Fruit fly (Drosophila melanogaster) whole organism, embryonic: ENCODE results near the gene VGlut.

Experiments used
- Atf3 ChIP-seq: fragments of 200-800 bp; sonication (Bioruptor generic); optimal IDR thresholded peaks from 3 replicates; lab custom pipeline; 2016; ENCODE audit warnings: missing biosample characterization, missing genetic modification characterization
- B-H2 ChIP-seq: fragments of 200-800 bp; sonication (Bioruptor generic); optimal IDR thresholded peaks from 2 replicates; lab custom pipeline; 2018; ENCODE audit warnings: missing biosample characterization, mild to moderate bottlenecking, missing genetic modification characterization
- Bdp1 ChIP-seq: fragments of 200-800 bp; sonication (Bioruptor generic); optimal IDR thresholded peaks from 3 replicates; lab custom pipeline; 2016; ENCODE audit warnings: missing biosample characterization, missing genetic modification characterization
- Blimp-1 ChIP-seq: fragments of 200-800 bp; sonication (Bioruptor generic); optimal IDR thresholded peaks from 3 replicates; lab custom pipeline; 2018; ENCODE audit warnings: missing biosample characterization, missing genetic modification characterization, mild to moderate bottlenecking, moderate library complexity, missing genetic modification reagents
- CG10366 ChIP-seq: fragments of 200-800 bp; sonication (Bioruptor generic); IDR thresholded peaks from 2 replicates; pipeline ENCODE4 v1.3.6; 2022; ENCODE audit warnings: missing biosample characterization, missing genetic modification characterization
- CG11093 ChIP-seq: fragments of 200-800 bp; sonication (Bioruptor generic); IDR thresholded peaks from 3 replicates; pipeline ENCODE4 v1.3.6; 2022; ENCODE audit warnings: missing biosample characterization, missing genetic modification characterization
- CG13775 ChIP-seq: fragments of 200-800 bp; sonication (Bioruptor generic); optimal IDR thresholded peaks from 3 replicates; lab custom pipeline; 2017; ENCODE audit warnings: missing biosample characterization, mild to moderate bottlenecking, missing genetic modification characterization
- CG17186 ChIP-seq: fragments of 200-800 bp; sonication (Bioruptor generic); optimal IDR thresholded peaks from 3 replicates; lab custom pipeline; 2017; ENCODE audit warnings: missing biosample characterization, missing genetic modification reagents, missing genetic modification characterization
- CG18262 ChIP-seq: fragments of 200-800 bp; optimal IDR thresholded peaks from 3 replicates; lab custom pipeline; 2019; ENCODE audit warnings: missing biosample characterization, mild to moderate bottlenecking, missing genetic modification characterization, moderate library complexity
- CG34376 ChIP-seq: fragments of 200-800 bp; sonication (Bioruptor generic); optimal IDR thresholded peaks from 2 replicates; lab custom pipeline; 2018; ENCODE audit warnings: missing biosample characterization, mild to moderate bottlenecking, missing genetic modification characterization
- CG6813 ChIP-seq: fragments of 200-800 bp; sonication (Bioruptor generic); optimal IDR thresholded peaks from 2 replicates; lab custom pipeline; 2017; ENCODE audit warnings: missing biosample characterization, missing genetic modification characterization, mild to moderate bottlenecking, moderate library complexity, missing genetic modification reagents
- CG7987 ChIP-seq: fragments of 200-800 bp; sonication (Bioruptor generic); optimal IDR thresholded peaks from 2 replicates; lab custom pipeline; 2018; ENCODE audit warnings: missing biosample characterization, mild to moderate bottlenecking, missing genetic modification characterization, moderate library complexity
- CG8089 ChIP-seq: fragments of 200-800 bp; sonication (Bioruptor generic); optimal IDR thresholded peaks from 3 replicates; lab custom pipeline; 2016; ENCODE audit warnings: missing biosample characterization, missing genetic modification characterization
- CTCF ChIP-seq: fragments of 200-800 bp; sonication (Bioruptor generic); optimal IDR thresholded peaks from 2 replicates; lab custom pipeline; 2017; ENCODE audit warnings: missing biosample characterization, mild to moderate bottlenecking, missing genetic modification characterization, moderate library complexity
- Drgx ChIP-seq: fragments of 200-800 bp; sonication (Bioruptor generic); IDR thresholded peaks from 2 replicates; pipeline ENCODE4 v1.3.6; 2022; ENCODE audit warnings: missing biosample characterization, missing genetic modification characterization
- Hsf ChIP-seq: fragments of 200-800 bp; sonication (Bioruptor generic); optimal IDR thresholded peaks from 3 replicates; lab custom pipeline; 2016; ENCODE audit warnings: missing biosample characterization, missing genetic modification characterization
- Jarid2 ChIP-seq: fragments of 200-800 bp; sonication (Bioruptor generic); optimal IDR thresholded peaks from 3 replicates; lab custom pipeline; 2017; ENCODE audit warnings: mild to moderate bottlenecking, missing biosample characterization, missing genetic modification reagents, missing genetic modification characterization
- Mad ChIP-seq: fragments of 200-800 bp; sonication (Bioruptor generic); optimal IDR thresholded peaks from 2 replicates; lab custom pipeline; 2016; ENCODE audit warnings: missing biosample characterization, missing genetic modification characterization
- Neu2 ChIP-seq: fragments of 200-800 bp; sonication (Bioruptor generic); optimal IDR thresholded peaks from 3 replicates; lab custom pipeline; 2016; ENCODE audit warnings: missing biosample characterization, missing genetic modification characterization, borderline replicate concordance
- Rx ChIP-seq: fragments of 200-800 bp; sonication (Bioruptor generic); IDR thresholded peaks from 2 replicates; pipeline ENCODE4 v1.3.6; 2022; ENCODE audit warnings: missing biosample characterization, missing genetic modification characterization
- Sox100B ChIP-seq: fragments of 200-800 bp; sonication (Bioruptor generic); optimal IDR thresholded peaks from 3 replicates; lab custom pipeline; 2018; ENCODE audit warnings: missing biosample characterization, mild to moderate bottlenecking, missing genetic modification characterization
- Sry-δ ChIP-seq: fragments of 200-800 bp; sonication (Bioruptor generic); optimal IDR thresholded peaks from 2 replicates; lab custom pipeline; 2016; ENCODE audit warnings: missing biosample characterization, missing genetic modification characterization
- Usf ChIP-seq: fragments of 200-800 bp; sonication (Bioruptor generic); optimal IDR thresholded peaks from 2 replicates; lab custom pipeline; 2017; ENCODE audit warnings: missing genotype, missing biosample characterization, missing genetic modification characterization
- Xrp1 ChIP-seq: fragments of 200-800 bp; sonication (Bioruptor generic); IDR thresholded peaks from 2 replicates; pipeline ENCODE4 v1.3.6; 2022; ENCODE audit warnings: missing biosample characterization, missing genetic modification characterization
- ap ChIP-seq: fragments of 200-800 bp; sonication (Bioruptor generic); IDR thresholded peaks from 2 replicates; pipeline ENCODE4 v1.3.6; 2022; ENCODE audit warnings: missing biosample characterization, missing genetic modification characterization
- chinmo ChIP-seq: fragments of 200-800 bp; sonication (Bioruptor generic); IDR thresholded peaks from 4 replicates; pipeline ENCODE4 v1.3.6; 2022; ENCODE audit warnings: missing biosample characterization, missing genetic modification characterization; ENCODE audit not compliant: partially characterized antibody
- crc ChIP-seq: fragments of 200-800 bp; sonication (Bioruptor generic); optimal IDR thresholded peaks from 2 replicates; lab custom pipeline; 2016; ENCODE audit warnings: missing biosample characterization, missing genetic modification characterization
- en ChIP-seq: fragments of 200-800 bp; sonication (Bioruptor generic); optimal IDR thresholded peaks from 2 replicates; lab custom pipeline; 2016; ENCODE audit warnings: missing biosample characterization, missing genetic modification characterization
- exex ChIP-seq: fragments of 200-800 bp; sonication (Bioruptor generic); optimal IDR thresholded peaks from 4 replicates; lab custom pipeline; 2018; ENCODE audit warnings: missing biosample characterization, mild to moderate bottlenecking, missing genetic modification characterization, moderate library complexity
- gcm ChIP-seq: fragments of 200-800 bp; sonication (Bioruptor generic); optimal IDR thresholded peaks from 2 replicates; lab custom pipeline; 2019; ENCODE audit warnings: missing biosample characterization, mild to moderate bottlenecking, missing genetic modification characterization, moderate library complexity
- gsb-n ChIP-seq: fragments of 200-800 bp; sonication (Bioruptor generic); optimal IDR thresholded peaks from 3 replicates; lab custom pipeline; 2018; ENCODE audit warnings: missing biosample characterization, mild to moderate bottlenecking, missing genetic modification characterization
- klu ChIP-seq: fragments of 200-800 bp; sonication (Bioruptor generic); IDR thresholded peaks from 2 replicates; pipeline ENCODE4 v1.3.6; 2022; ENCODE audit warnings: missing biosample characterization, missing genetic modification characterization
- kni ChIP-seq: fragments of 200-800 bp; sonication (Bioruptor generic); optimal IDR thresholded peaks from 3 replicates; lab custom pipeline; 2017; ENCODE audit warnings: mild to moderate bottlenecking, missing biosample characterization, missing genetic modification reagents, missing genetic modification characterization
- nerfin-1 ChIP-seq: fragments of 200-800 bp; sonication (Bioruptor generic); optimal IDR thresholded peaks from 3 replicates; lab custom pipeline; 2019; ENCODE audit warnings: missing biosample characterization, mild to moderate bottlenecking, missing genetic modification characterization, moderate library complexity
- odd ChIP-seq: fragments of 200-800 bp; sonication (Bioruptor generic); optimal IDR thresholded peaks from 2 replicates; lab custom pipeline; 2017; ENCODE audit warnings: missing biosample characterization, mild to moderate bottlenecking, missing genetic modification characterization
- peb ChIP-seq: fragments of 200-800 bp; sonication (Bioruptor generic); IDR thresholded peaks from 2 replicates; pipeline ENCODE4 v1.3.6; 2022; ENCODE audit warnings: missing biosample characterization, missing genetic modification characterization
- pho ChIP-seq: fragments of 200-800 bp; sonication (Bioruptor generic); optimal IDR thresholded peaks from 2 replicates; lab custom pipeline; 2016; ENCODE audit warnings: missing biosample characterization, missing genetic modification characterization
- pita ChIP-seq: fragments of 200-800 bp; sonication (Bioruptor generic); optimal IDR thresholded peaks from 2 replicates; lab custom pipeline; 2017; ENCODE audit warnings: missing biosample characterization, mild to moderate bottlenecking, missing genetic modification characterization
- pnt ChIP-seq: fragments of 200-800 bp; sonication (Bioruptor generic); optimal IDR thresholded peaks from 3 replicates; lab custom pipeline; 2016; ENCODE audit warnings: missing biosample characterization, missing genetic modification characterization
- sc ChIP-seq, 3 experiments: fragments of >200 bp in 2 of 3; fragments of 200-800 bp in 1 of 3; sonication (Bioruptor generic) in 1 of 3; optimal IDR thresholded peaks; 2 replicates in 2 of 3; 3 replicates in 1 of 3; lab custom pipeline; 2017; ENCODE audit warnings: mild to moderate bottlenecking in 1 of 3, missing biosample characterization in 1 of 3, missing genetic modification characterization in 1 of 3, missing genetic modification reagents in 1 of 3
- slbo ChIP-seq: fragments of 200-800 bp; sonication (Bioruptor generic); IDR thresholded peaks from 2 replicates; pipeline ENCODE4 v1.3.6; 2022; ENCODE audit warnings: missing biosample characterization, missing genetic modification characterization
- sob ChIP-seq: fragments of 200-800 bp; sonication (Bioruptor generic); IDR thresholded peaks from 2 replicates; pipeline ENCODE4 v1.3.6; 2022; ENCODE audit warnings: missing biosample characterization, missing genetic modification characterization
- sr ChIP-seq: fragments of 200-800 bp; sonication (Bioruptor generic); IDR thresholded peaks from 3 replicates; pipeline ENCODE4 v1.3.6; 2022; ENCODE audit warnings: missing biosample characterization, missing genetic modification characterization
- stc ChIP-seq: fragments of 200-800 bp; sonication (Bioruptor generic); IDR thresholded peaks from 2 replicates; pipeline ENCODE4 v1.3.6; 2022; ENCODE audit warnings: missing biosample characterization, missing genetic modification characterization
- unc-4 ChIP-seq: fragments of 200-800 bp; sonication (Bioruptor generic); IDR thresholded peaks from 2 replicates; pipeline ENCODE4 v1.3.6; 2022; ENCODE audit warnings: missing biosample characterization, missing genetic modification characterization; ENCODE audit not compliant: partially characterized antibody
- unpg ChIP-seq: fragments of 200-800 bp; sonication (Bioruptor generic); optimal IDR thresholded peaks from 3 replicates; lab custom pipeline; 2018; ENCODE audit warnings: missing biosample characterization, mild to moderate bottlenecking, missing genetic modification characterization, moderate library complexity

Gene VGlut

DNA sequence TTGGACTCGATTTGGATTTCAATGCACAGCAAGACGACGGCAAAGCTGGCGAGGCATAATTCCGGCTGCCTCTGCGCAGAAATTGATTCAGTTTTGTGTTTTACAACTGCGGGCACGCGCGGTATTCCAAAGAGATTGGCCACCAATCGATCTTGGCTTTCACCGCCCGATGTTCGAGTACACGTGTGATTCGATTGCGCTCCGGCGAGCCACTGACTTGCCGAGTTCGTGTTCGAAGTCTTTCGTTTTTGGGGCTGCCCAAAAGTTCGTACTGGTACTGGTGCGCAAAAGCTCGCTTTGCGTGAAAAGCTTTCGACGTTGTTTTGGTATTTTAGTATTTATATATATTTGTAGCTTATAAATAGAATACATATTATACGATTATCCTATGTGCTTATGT, 15.0 kb downstream of the VGlut start, which contains the start of gene CG18641 (continued):
- TF ChIP-seq chinmo: 0 out of 4 replicates have a peak, but pooled peaks have one; percentile 25
- TF ChIP-seq CG34376 (GFP tag; lab: Kevin White, UChicago): no peak
- TF ChIP-seq CG13775: no peak
- 0 out of 3 replicates have a peak, but pooled peaks have one; percentile 11 for TF ChIP-seq sr
- TF ChIP-seq unc-4 (GFP tag; lab: Robert Waterston, UW): 0 out of 2 replicates have a peak, but pooled peaks have one; percentile 16
- peak; percentile 53 for TF ChIP-seq Jarid2

DNA sequence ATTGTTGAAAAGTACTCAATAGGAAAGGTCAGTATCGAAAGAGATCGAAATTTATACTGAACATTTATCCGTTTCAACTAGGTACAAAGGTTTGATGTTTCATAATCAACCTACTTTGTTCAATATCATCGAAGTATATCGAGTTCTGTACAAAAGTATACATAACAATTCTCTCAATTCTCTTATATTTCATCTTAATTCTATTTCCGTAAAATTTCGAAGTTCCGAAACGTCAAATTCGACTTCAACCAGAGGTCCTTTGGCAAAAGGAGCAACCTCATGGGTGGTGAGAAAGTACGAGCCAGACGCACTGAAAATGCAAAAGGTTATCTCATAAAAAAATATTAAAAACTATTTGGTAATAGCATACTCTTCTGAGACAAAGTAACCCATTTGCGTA, 16.5 kb downstream of the VGlut start, which contains the start of gene CG31948:
TSS of gene CG31948 (minus strand) at position 101 of the 400 bp plus-strand sequence.
- TF ChIP-seq stc (GFP tag; lab: Robert Waterston, UW) (no peak), Rx (GFP tag; lab: Robert Waterston, UW) (no peak), Sry-δ (no peak), Drgx (GFP tag; lab: Robert Waterston, UW) (no peak), peb (GFP tag; lab: Robert Waterston, UW) (no peak), kni (no peak), gcm (no peak)

DNA sequence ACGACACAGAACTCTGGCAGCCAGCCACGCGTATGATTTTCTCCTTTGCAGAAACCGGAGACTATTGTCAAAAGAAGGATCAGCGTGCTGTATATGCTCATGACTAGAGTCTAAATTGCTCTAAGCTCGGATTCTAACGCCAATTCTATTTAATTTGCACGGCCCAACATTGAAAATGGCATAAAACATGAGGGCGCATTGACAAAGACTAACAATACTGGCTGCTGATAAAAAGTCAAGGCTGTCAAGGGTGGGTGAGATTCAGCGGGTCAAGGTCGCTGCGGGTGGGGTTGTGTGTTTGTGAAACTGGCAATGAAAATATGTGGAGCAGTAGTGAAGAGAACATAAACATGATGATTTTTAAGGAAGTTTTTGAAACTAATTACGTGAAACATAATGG, 17.8 kb downstream of the VGlut start, which contains the start of gene CG34448:
TSS of gene CG34448 (minus strand) at position 101 of the 400 bp plus-strand sequence.
- no peak for TF ChIP-seq B-H2 (GFP tag; lab: Kevin White, UChicago)
- no peak for TF ChIP-seq CG6813 (GFP tag; lab: Kevin White, UChicago)
- TF ChIP-seq CG8089 (GFP tag; lab: Kevin White, UChicago): no peak
- no peak for TF ChIP-seq CG10366
- TF ChIP-seq Neu2 (GFP tag; lab: Kevin White, UChicago): no peak
- no peak for TF ChIP-seq pita (GFP tag; lab: Kevin White, UChicago)
- no peak for TF ChIP-seq pnt
- TF ChIP-seq unpg: no peak
- no peak for TF ChIP-seq ap (GFP tag; lab: Robert Waterston, UW)
- TF ChIP-seq Xrp1 (GFP tag; lab: Robert Waterston, UW): no peak
- no peak for TF ChIP-seq Atf3 (GFP tag; lab: Kevin White, UChicago)
- TF ChIP-seq exex (tag; lab: Kevin White, UChicago): no peak
- no peak for TF ChIP-seq gsb-n (tag; lab: Kevin White, UChicago)
- TF ChIP-seq sc (optimal IDR thresholded peaks at IDR 0.05; lab: Kevin White, UChicago): no peak
- TF ChIP-seq sc (GFP tag; optimal IDR thresholded peaks at IDR 0.05; lab: Kevin White, UChicago): no peak
- no peak for TF ChIP-seq klu (GFP tag; lab: Robert Waterston, UW)
- no peak for TF ChIP-seq pho (GFP tag; lab: Kevin White, UChicago)
- no peak for TF ChIP-seq sob (GFP tag; lab: Robert Waterston, UW)
- no peak for TF ChIP-seq Usf (GFP tag; lab: Kevin White, UChicago)
- TF ChIP-seq, all 482 proteins: peak for 0

DNA sequence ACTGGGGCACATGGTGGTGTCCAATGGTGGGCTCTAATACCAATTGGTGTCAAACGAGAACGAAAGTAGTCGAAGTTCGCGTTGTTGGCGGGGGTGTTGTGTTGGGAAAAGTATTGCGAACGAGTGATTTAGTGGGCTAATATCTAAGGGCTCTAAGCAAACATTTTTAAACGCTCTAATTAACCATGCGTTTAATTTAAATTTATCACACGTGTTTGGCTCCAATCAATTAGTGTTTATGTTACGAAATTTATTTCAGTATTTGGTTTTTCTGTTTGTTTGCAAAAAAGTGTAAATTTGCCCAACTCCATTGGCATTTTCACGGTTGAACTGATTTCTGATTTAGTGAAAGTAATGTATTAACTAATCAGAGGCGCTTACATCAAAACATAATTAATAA, 19.8 kb downstream of the VGlut start, which contains the start of gene CG34447:
TSS of gene CG34447 (minus strand) at position 101 of the 400 bp plus-strand sequence.
- TF ChIP-seq Blimp-1 (GFP tag; lab: Kevin White, UChicago): peak; percentile 8
- no peak for TF ChIP-seq odd
- TF ChIP-seq, all 482 proteins: peak for 1

DNA sequence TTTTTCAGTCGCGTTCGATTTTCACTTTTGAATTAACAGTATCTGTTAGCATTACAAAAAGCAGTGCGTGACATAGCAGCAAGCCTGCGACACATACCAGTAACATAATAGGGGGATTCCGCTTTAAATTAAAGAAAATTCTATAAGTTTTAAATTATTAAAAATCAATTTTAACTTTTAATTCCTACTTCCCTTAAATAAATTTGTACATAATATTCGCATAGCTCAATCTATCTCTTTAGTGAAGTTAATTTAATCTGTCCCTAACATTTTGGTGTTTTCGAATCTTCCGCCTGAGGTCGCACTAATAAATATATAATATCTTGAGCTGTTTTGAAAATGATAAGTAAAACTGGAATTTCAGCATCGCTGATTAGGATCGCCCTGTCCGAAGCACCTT, 20.4 kb downstream of the VGlut start, which contains the start of gene CG9886:
TSS of gene CG9886 (plus strand) at position 341 of the 400 bp plus-strand sequence.
- TF ChIP-seq en (GFP tag; lab: Kevin White, UChicago): no peak
- TF ChIP-seq crc: no peak
- TF ChIP-seq CG18262: peak; percentile 74
- peak; percentile 59 for TF ChIP-seq CTCF (GFP tag; lab: Kevin White, UChicago)
- peak; percentile 39 for TF ChIP-seq Sox100B (GFP tag; lab: Kevin White, UChicago)
- TF ChIP-seq CG7987 (GFP tag; lab: Kevin White, UChicago): peak; percentile 22
- peak; percentile 6 for TF ChIP-seq CG17186
- peak; percentile 50 for TF ChIP-seq Mad (GFP tag; lab: Kevin White, UChicago)
- TF ChIP-seq Bdp1 (GFP tag; lab: Kevin White, UChicago): no peak
- peak; percentile 68 for TF ChIP-seq slbo (GFP tag; lab: Robert Waterston, UW)
- TF ChIP-seq nerfin-1 (tag; lab: Kevin White, UChicago): peak; percentile 70
- peak; percentile 56 for TF ChIP-seq Hsf
- no peak for TF ChIP-seq CG11093 (GFP tag; lab: Robert Waterston, UW)
